Fruit fly (Drosophila melanogaster): Measurements from ENCODE around the gene Plc21C.

Plc21C gene

dm6 chr2L:329661-330060, 23.9 kb downstream of the Plc21C start, which contains the start of gene CG43755:
Gene CG43755 (minus strand): TSS chr2L:329761.
- TF ChIP-seq CG8301 (tag; optimal IDR thresholded peaks at IDR 0.05) (no peak), fd96Ca (GFP tag; IDR thresholded peaks at IDR 0.05) (no peak), CG34367 (tag; optimal IDR thresholded peaks at IDR 0.05) (no peak), CG9948 (tag; optimal IDR thresholded peaks at IDR 0.05) (no peak), Pif1B (GFP tag; optimal IDR thresholded peaks at IDR 0.05) (no peak), CG32121 (GFP tag; IDR thresholded peaks at IDR 0.05) (no peak)

dm6 chr2L:332235-332634, 26.5 kb downstream of the Plc21C start, which contains the start of gene CG31921:
Gene CG31921 (minus strand): TSS chr2L:332335.
- TF ChIP-seq CG8159 (tag; optimal IDR thresholded peaks at IDR 0.05) (no peak), D1 (tag; optimal IDR thresholded peaks at IDR 0.05) (no peak), CG32121 (GFP tag; IDR thresholded peaks at IDR 0.05) (no peak), EcR (GFP tag; optimal IDR thresholded peaks at IDR 0.05) (no peak), Snoo (tag; optimal IDR thresholded peaks at IDR 0.05) (no peak), CG34367 (tag; optimal IDR thresholded peaks at IDR 0.05) (no peak)

- TF ChIP-seq D1 (tag; optimal IDR thresholded peaks at IDR 0.05) (no peak), gl (tag; optimal IDR thresholded peaks at IDR 0.05) (no peak), CG34367 (tag; optimal IDR thresholded peaks at IDR 0.05) (no peak), CG8159 (tag; optimal IDR thresholded peaks at IDR 0.05) (no peak), CG13204 (GFP tag; optimal IDR thresholded peaks at IDR 0.05) (no peak), Snoo (tag; optimal IDR thresholded peaks at IDR 0.05) (no peak), fd96Ca (GFP tag; IDR thresholded peaks at IDR 0.05) (no peak), CG10348 (GFP tag; IDR thresholded peaks at IDR 0.05) (no peak), CG15710 (tag; optimal IDR thresholded peaks at IDR 0.05) (no peak)
These were observed 41.0 kb downstream of the Plc21C start for dm6 chr2L:346781-347180.

- no peak for TF ChIP-seq CG34367 (tag; optimal IDR thresholded peaks at IDR 0.05)
- TF ChIP-seq EcR (GFP tag; optimal IDR thresholded peaks at IDR 0.05), result no peak
- no peak for TF ChIP-seq rn (GFP tag; IDR thresholded peaks at IDR 0.05)
- TF ChIP-seq CG14655 (GFP tag; optimal IDR thresholded peaks at IDR 0.05), result no peak
- no peak for TF ChIP-seq CG32121 (GFP tag; IDR thresholded peaks at IDR 0.05)
- no peak for TF ChIP-seq fd96Ca (GFP tag; IDR thresholded peaks at IDR 0.05)
- no peak for TF ChIP-seq gl (tag; optimal IDR thresholded peaks at IDR 0.05)
- no peak for TF ChIP-seq CG15710 (tag; optimal IDR thresholded peaks at IDR 0.05)
- no peak for TF ChIP-seq Pif1B (GFP tag; optimal IDR thresholded peaks at IDR 0.05)
- TF ChIP-seq CG4496 (GFP tag; IDR thresholded peaks at IDR 0.05), result no peak
- no peak for TF ChIP-seq Ets98B (GFP tag; IDR thresholded peaks at IDR 0.05)
- no peak for TF ChIP-seq CG12605 (GFP tag; IDR thresholded peaks at IDR 0.05)
- TF ChIP-seq D1 (tag; optimal IDR thresholded peaks at IDR 0.05), result no peak
- no peak for TF ChIP-seq CG8301 (tag; optimal IDR thresholded peaks at IDR 0.05)
- no peak for TF ChIP-seq Snoo (tag; optimal IDR thresholded peaks at IDR 0.05)
- TF ChIP-seq CG9948 (tag; optimal IDR thresholded peaks at IDR 0.05), result no peak
- TF ChIP-seq Pif1A (GFP tag; optimal IDR thresholded peaks at IDR 0.05), result no peak
- no peak for TF ChIP-seq CG8159 (tag; optimal IDR thresholded peaks at IDR 0.05)
These were observed 41.9 kb downstream of the Plc21C start for dm6 chr2L:347604-348003.

dm6 chr2L:356234-356633, 50.5 kb downstream of the Plc21C start:
- no peak for TF ChIP-seq fd96Ca (GFP tag; IDR thresholded peaks at IDR 0.05)
- TF ChIP-seq CG32121 (GFP tag; IDR thresholded peaks at IDR 0.05), result no peak

- TF ChIP-seq Pif1A (GFP tag; optimal IDR thresholded peaks at IDR 0.05), result no peak
- TF ChIP-seq EcR (GFP tag; optimal IDR thresholded peaks at IDR 0.05), result no peak
- TF ChIP-seq CG17806 (tag; optimal IDR thresholded peaks at IDR 0.05), result no peak
- no peak for TF ChIP-seq gl (tag; optimal IDR thresholded peaks at IDR 0.05)
- TF ChIP-seq CG14655 (GFP tag; optimal IDR thresholded peaks at IDR 0.05), result no peak
- TF ChIP-seq CG4496 (GFP tag; IDR thresholded peaks at IDR 0.05), result no peak
- no peak for TF ChIP-seq D1 (tag; optimal IDR thresholded peaks at IDR 0.05)
- TF ChIP-seq CG34367 (tag; optimal IDR thresholded peaks at IDR 0.05), result no peak
- no peak for TF ChIP-seq CG12605 (GFP tag; IDR thresholded peaks at IDR 0.05)
- no peak for TF ChIP-seq CG13204 (GFP tag; optimal IDR thresholded peaks at IDR 0.05)
- TF ChIP-seq Snoo (tag; optimal IDR thresholded peaks at IDR 0.05), result no peak
- TF ChIP-seq Pif1B (GFP tag; optimal IDR thresholded peaks at IDR 0.05), result no peak
- TF ChIP-seq CG15710 (tag; optimal IDR thresholded peaks at IDR 0.05), result no peak
- TF ChIP-seq fd96Ca (GFP tag; IDR thresholded peaks at IDR 0.05), result no peak
- TF ChIP-seq rn (GFP tag; IDR thresholded peaks at IDR 0.05), result no peak
These were observed 51.9 kb downstream of the Plc21C start, which contains the start of gene Ent1 for dm6 chr2L:357556-358130. Gene Ent1 (minus strand): TSS chr2L:357874.

dm6 chr2L:366876-367275, 61.1 kb downstream of the Plc21C start:
- TF ChIP-seq gl (tag; optimal IDR thresholded peaks at IDR 0.05) (no peak), CG12605 (GFP tag; IDR thresholded peaks at IDR 0.05) (no peak), CG17806 (tag; optimal IDR thresholded peaks at IDR 0.05) (no peak), Snoo (tag; optimal IDR thresholded peaks at IDR 0.05) (no peak), rn (GFP tag; IDR thresholded peaks at IDR 0.05) (no peak), CG4496 (GFP tag; IDR thresholded peaks at IDR 0.05) (no peak)

Data from whole organism, pupa.